Fruit fly (Drosophila melanogaster): Measurements from ENCODE around the gene term.
A peak's percentile ranks its signal among the peaks of the same experiment; 100 is the strongest.

term gene

DNA sequence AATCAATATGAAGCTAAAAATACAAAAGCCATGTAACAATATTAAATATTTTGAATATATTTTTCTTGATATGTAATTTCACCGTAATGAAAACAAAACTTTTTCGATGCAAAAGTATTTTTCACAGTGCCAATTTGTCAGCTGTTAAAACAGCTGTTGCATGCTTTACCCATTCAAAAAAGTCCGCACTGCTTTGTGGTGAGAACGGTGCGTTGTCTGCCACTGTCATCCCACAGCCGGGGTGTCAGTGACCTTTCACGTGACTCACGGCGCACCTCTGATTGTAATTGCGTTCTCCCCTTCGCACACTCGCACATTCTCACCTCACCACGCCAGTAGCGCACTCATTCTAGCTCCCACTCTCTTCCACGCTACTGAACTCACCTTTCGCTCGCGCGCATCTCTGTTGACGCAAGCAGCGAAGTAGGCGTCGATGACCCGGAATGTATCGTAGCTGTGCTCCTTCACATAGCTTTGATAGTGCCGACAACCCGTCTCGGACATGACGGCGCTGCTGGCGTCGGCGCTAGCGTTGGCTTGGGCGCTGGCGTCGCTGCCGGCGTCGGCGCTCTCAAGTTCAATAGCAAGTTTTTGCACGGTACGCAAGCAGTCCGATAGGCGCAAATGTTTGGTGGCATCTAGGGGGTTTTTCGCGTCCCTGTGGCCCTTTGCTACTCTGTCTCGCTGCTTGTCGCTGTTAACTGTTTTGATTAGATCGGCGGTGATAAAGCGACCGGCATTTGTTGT is 27.6 kb upstream of the term start (continued):
- TF ChIP-seq Rel (GFP tag; optimal IDR thresholded peaks at IDR 0.05) (peak; percentile 23), Rel (tag; optimal IDR thresholded peaks at IDR 0.05) (peak; percentile 80), dmrt93B (GFP tag; optimal IDR thresholded peaks at IDR 0.05) (no peak), OdsH (GFP tag; optimal IDR thresholded peaks at IDR 0.05) (no peak), brk (GFP tag; optimal IDR thresholded peaks at IDR 0.05) (peak; percentile 10), CrebA (GFP tag; optimal IDR thresholded peaks at IDR 0.05; ENCODE audit: borderline replicate concordance) (no peak), dsf (GFP tag; optimal IDR thresholded peaks at IDR 0.05; ENCODE audit: borderline replicate concordance) (no peak), HLH106 (tag; optimal IDR thresholded peaks at IDR 0.05) (peak; percentile 27), Jra (GFP tag; optimal IDR thresholded peaks at IDR 0.05) (peak; percentile 87), jim (GFP tag; optimal IDR thresholded peaks at IDR 0.05) (no peak), N (GFP tag; optimal IDR thresholded peaks at IDR 0.05) (no peak), pan (optimal IDR thresholded peaks at IDR 0.05) (no peak), dl (GFP tag; optimal IDR thresholded peaks at IDR 0.05; ENCODE audit: insufficient read depth in 1 of 2, partially characterized antibody in 2 of 2) (peak in 1 of 2 experiments; percentile 3), Hnf4 (GFP tag; optimal IDR thresholded peaks at IDR 0.05) (peak; percentile 51), Sp1 (GFP tag; optimal IDR thresholded peaks at IDR 0.05) (peak; percentile 31), GATAd (GFP tag; optimal IDR thresholded peaks at IDR 0.05) (no peak), rgr (GFP tag; optimal IDR thresholded peaks at IDR 0.05) (peak; percentile 7)

- TF ChIP-seq Myc (optimal IDR thresholded peaks at IDR 0.05) (no peak), Hnf4 (GFP tag; optimal IDR thresholded peaks at IDR 0.05) (peak; percentile 17), OdsH (GFP tag; optimal IDR thresholded peaks at IDR 0.05) (no peak), dsf (GFP tag; optimal IDR thresholded peaks at IDR 0.05; ENCODE audit: borderline replicate concordance) (no peak), Hr83 (GFP tag; optimal IDR thresholded peaks at IDR 0.05; ENCODE audit: poor library complexity, severe bottlenecking) (peak; percentile 8)
Measured at dm6 chr3L:18617893-18618577, 24.5 kb upstream of the term start, which contains the start of the genes CG13380 and CG4174. TSS of gene CG13380 (minus strand) at chr3L:18617943. TSS of gene CG4174 (minus strand) at chr3L:18617943.

DNA sequence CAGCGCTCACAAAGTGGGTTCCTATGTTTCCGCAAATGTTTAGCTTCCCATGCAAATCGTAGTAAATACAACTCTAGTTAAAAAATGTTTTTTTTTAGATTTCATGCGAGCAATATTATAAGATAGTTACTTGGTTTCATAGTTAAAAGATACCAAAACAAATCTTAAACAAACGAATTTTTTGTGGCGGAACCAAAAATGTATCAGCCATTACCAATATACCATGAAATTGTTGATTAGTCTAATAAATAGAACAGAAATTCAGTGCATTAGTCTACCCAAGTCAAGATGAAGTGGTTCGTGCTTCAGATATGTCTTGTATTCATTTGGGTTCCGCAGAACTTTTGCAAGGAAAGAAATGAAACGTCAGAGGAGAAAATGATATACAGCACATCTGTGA is 18.0 kb upstream of the term start, which contains the start of gene CG32199:
TSS of gene CG32199 (plus strand) at position 301 of the 400 bp plus-strand sequence.
- TF ChIP-seq dsf (GFP tag; optimal IDR thresholded peaks at IDR 0.05; ENCODE audit: borderline replicate concordance) (no peak), lola (GFP tag; optimal IDR thresholded peaks at IDR 0.05) (no peak), Rel (GFP tag; optimal IDR thresholded peaks at IDR 0.05) (no peak), Rel (tag; optimal IDR thresholded peaks at IDR 0.05) (no peak)

DNA sequence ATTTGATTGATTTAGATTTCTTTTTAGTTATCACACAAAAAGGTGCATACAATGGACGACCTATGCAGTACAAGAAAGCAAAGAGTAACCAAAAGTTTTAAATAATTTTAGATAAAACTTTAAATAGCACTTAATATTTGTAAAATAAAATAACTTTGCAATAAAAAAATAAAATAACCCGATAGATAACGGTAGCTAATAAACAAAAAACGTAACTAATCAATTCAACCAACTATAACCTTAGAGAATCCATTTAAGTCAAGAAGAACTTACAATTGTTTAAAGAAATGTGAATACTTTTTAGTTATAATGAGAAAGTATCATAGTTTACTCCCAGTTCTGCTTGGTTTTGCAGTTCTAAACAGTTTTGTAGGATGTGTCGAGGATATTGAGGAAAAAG is 15.7 kb upstream of the term start, which contains the start of gene CG32201:
TSS of gene CG32201 (plus strand) at position 301 of the 400 bp plus-strand sequence.
- TF ChIP-seq Vsx2 (GFP tag; optimal IDR thresholded peaks at IDR 0.05; ENCODE audit: partially characterized antibody) (no peak), Rel (GFP tag; optimal IDR thresholded peaks at IDR 0.05) (no peak), Rel (tag; optimal IDR thresholded peaks at IDR 0.05) (no peak), pan (optimal IDR thresholded peaks at IDR 0.05) (no peak)

DNA sequence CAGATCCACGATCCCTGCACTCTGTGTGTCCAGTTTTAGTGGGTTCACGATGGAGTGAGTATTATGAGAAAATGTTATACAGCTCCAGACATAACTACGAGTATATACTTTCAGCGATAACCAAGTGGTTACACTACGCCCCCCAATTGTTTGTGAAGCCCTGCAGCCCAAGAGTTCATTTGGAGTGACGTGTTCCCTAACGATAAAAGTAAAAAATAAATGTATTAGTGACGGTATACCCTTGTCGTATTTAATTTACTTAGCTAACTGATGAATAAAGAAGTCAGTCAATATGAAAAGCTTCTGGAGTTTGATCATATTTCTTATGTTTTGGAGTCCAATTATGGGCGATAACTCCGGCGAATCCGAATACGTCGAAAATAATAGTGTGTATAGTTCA is 13.6 kb upstream of the term start, which contains the start of gene CG18231:
TSS of gene CG18231 (plus strand) at position 301 of the 400 bp plus-strand sequence.
- TF ChIP-seq Sp1 (GFP tag; optimal IDR thresholded peaks at IDR 0.05) (no peak), OdsH (GFP tag; optimal IDR thresholded peaks at IDR 0.05) (no peak), br (GFP tag; optimal IDR thresholded peaks at IDR 0.05) (no peak), foxo (GFP tag; optimal IDR thresholded peaks at IDR 0.05) (no peak), CG9705 (GFP tag; optimal IDR thresholded peaks at IDR 0.05) (no peak)

dm6 chr3L:18605172-18605571 is 11.6 kb upstream of the term start, which contains the start of gene CG18233:
TSS of gene CG18233 (plus strand) at chr3L:18605472.
- TF ChIP-seq CG32264 (GFP tag; optimal IDR thresholded peaks at IDR 0.05) (no peak), dl (GFP tag; optimal IDR thresholded peaks at IDR 0.05; ENCODE audit: insufficient read depth in 1 of 2, partially characterized antibody in 2 of 2) (no peak), tai (GFP tag; optimal IDR thresholded peaks at IDR 0.05) (no peak), brk (GFP tag; optimal IDR thresholded peaks at IDR 0.05) (no peak), Hr78 (GFP tag; optimal IDR thresholded peaks at IDR 0.05) (no peak)

Data from whole organism, wandering third instar larva.